Fruit fly (Drosophila melanogaster): ENCODE data around the gene CG6785.

CG6785 gene

DNA sequence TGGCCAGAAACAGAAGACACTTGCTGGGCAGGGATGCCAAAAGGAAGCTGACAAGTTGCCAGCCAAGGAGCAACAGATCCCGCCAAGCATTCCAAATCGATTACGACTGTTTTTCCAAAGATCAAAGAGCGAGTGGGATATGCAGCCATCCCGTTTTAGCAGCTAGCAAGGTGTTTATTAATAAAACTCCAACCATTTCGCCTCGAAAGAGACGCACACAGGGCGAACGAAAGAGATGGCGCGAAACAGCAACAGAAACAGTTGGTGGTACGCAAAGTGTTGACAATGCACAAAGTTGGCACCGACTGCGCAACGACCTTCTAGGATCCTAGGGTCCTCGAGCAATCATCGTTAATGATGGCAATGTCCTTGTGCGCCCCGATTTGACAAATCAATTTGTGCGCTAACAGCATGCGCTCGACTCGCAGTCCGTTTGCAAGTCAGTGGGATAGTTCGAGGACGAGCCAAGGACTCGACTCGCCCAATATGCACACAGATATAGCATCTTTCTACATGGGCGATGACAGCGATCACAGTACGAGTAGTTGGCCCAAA is 34.9 kb upstream of the CG6785 start:
- TF ChIP-seq Blimp-1 (GFP tag; optimal IDR thresholded peaks at IDR 0.05) (no peak), CG4318 (GFP tag; optimal IDR thresholded peaks at IDR 0.05) (no peak), CG11294 (GFP tag; IDR thresholded peaks at IDR 0.05) (no peak)

dm6 chr2L:12078695-12079094 is 33.7 kb upstream of the CG6785 start:
- no peak for TF ChIP-seq CG8632 (GFP tag; optimal IDR thresholded peaks at IDR 0.05)
- TF ChIP-seq svp (GFP tag) = peak; percentile 61

DNA sequence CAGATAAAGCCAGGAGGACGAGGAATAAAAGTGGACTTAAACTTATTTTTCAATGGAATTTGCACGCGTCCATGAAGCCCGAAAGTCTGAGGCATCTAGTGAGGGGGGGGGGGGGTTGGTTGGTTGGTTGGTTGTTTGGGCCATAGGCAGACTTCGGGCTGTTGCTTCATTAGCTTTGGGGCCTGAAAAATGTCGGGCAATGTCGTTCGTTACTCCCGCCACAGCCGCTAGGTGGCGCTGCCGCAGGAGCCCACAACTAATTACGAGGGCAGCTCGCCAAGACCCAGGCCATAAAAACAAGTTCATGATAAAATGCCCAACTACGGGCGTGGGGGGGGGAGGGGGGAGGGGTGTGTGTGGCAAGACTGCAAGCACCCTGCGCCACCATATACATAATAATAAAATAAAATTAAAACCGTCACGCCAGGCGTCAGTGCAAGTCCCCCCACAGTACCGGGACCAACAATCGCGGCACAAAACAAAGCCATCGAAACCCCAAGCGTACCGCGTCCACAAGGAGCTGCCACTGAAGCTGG is 33.2 kb upstream of the CG6785 start:
- TF ChIP-seq lz (GFP tag; optimal IDR thresholded peaks at IDR 0.05) (no peak), ss (GFP tag; optimal IDR thresholded peaks at IDR 0.05) (peak; percentile 1 to 30)

DNA sequence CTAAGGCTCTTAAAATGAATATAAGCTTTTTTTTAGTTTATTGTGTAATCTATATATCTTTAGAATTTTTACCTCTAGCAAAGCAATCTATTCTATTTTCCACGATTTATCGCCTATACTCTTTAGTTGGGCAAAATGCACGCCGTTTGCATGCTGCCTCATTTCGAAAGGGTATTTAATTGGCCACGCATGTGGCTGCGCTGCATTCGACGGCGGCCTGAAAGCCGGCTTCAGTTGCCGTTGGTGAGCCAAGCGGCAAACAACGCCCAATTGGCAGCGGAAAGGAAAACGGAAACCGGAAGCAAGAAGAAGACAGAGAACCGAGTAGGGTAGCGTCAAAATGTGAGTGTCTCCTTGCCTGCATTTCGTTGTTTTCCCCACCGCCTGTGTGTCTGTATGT is 30.9 kb upstream of the CG6785 start, which contains the start of gene CG14947:
Gene CG14947, plus strand, starts transcription at position 251 of the 400 bp plus-strand sequence.
- TF ChIP-seq OdsH (GFP tag; optimal IDR thresholded peaks at IDR 0.05) (peak; percentile 36), CG32006 (GFP tag; optimal IDR thresholded peaks at IDR 0.05) (peak; percentile 37), CG9139 (GFP tag; optimal IDR thresholded peaks at IDR 0.05) (peak; percentile 20), CG6276 (GFP tag; optimal IDR thresholded peaks at IDR 0.05) (no peak), Ets96B (tag; optimal IDR thresholded peaks at IDR 0.05) (no peak), Eip78C (GFP tag) (peak; percentile 75), CG4318 (GFP tag; optimal IDR thresholded peaks at IDR 0.05) (no peak), Hr39 (GFP tag; optimal IDR thresholded peaks at IDR 0.05) (peak; percentile 22), Eip75B (GFP tag; optimal IDR thresholded peaks at IDR 0.05) (peak; percentile 34), CG6808 (GFP tag; optimal IDR thresholded peaks at IDR 0.05) (peak; percentile 23), dac (GFP tag; optimal IDR thresholded peaks at IDR 0.05) (no peak), svp (GFP tag) (no peak), net (GFP tag; optimal IDR thresholded peaks at IDR 0.05) (peak; percentile 10), CG10631 (GFP tag; optimal IDR thresholded peaks at IDR 0.05) (no peak), acj6 (GFP tag; optimal IDR thresholded peaks at IDR 0.05) (no peak), Eip93F (GFP tag; optimal IDR thresholded peaks at IDR 0.05) (no peak), achi (GFP tag; optimal IDR thresholded peaks at IDR 0.05) (peak; percentile 15), Hr4 (GFP tag; optimal IDR thresholded peaks at IDR 0.05) (peak; percentile 47), Ets21C (GFP tag; optimal IDR thresholded peaks at IDR 0.05) (no peak), Smox (GFP tag; optimal IDR thresholded peaks at IDR 0.05) (peak; percentile 15), CG11902 (GFP tag; optimal IDR thresholded peaks at IDR 0.05) (no peak), CG3919 (GFP tag; optimal IDR thresholded peaks at IDR 0.05) (peak; percentile 2), fd59A (GFP tag; optimal IDR thresholded peaks at IDR 0.05) (no peak), Hr38 (GFP tag; optimal IDR thresholded peaks at IDR 0.05) (no peak), Lpt (GFP tag; optimal IDR thresholded peaks at IDR 0.05) (no peak), CG6163 (GFP tag; IDR thresholded peaks at IDR 0.05) (no peak; the same call in 2 of the 3 replicates), lz (GFP tag; optimal IDR thresholded peaks at IDR 0.05) (peak; percentile 5), CG16779 (tag; optimal IDR thresholded peaks at IDR 0.05) (no peak), eg (GFP tag; IDR thresholded peaks at IDR 0.05) (0 out of 3 replicates have a peak, but pooled peaks have one; percentile 29), CG6792 (GFP tag; optimal IDR thresholded peaks at IDR 0.05) (peak; percentile 10), pdm3 (GFP tag; optimal IDR thresholded peaks at IDR 0.05) (peak; percentile 41), CG31627 (GFP tag; optimal IDR thresholded peaks at IDR 0.05) (peak; percentile 16), Sox15 (GFP tag; optimal IDR thresholded peaks at IDR 0.05) (no peak), dsx (GFP tag; optimal IDR thresholded peaks at IDR 0.05; ENCODE audit: poor library complexity, severe bottlenecking) (no peak), Sox14 (GFP tag; optimal IDR thresholded peaks at IDR 0.05) (no peak), CG8319 (GFP tag; optimal IDR thresholded peaks at IDR 0.05) (no peak), CG34406 (GFP tag; optimal IDR thresholded peaks at IDR 0.05) (peak; percentile 4), esn (GFP tag; optimal IDR thresholded peaks at IDR 0.05) (peak; percentile 26), Blimp-1 (GFP tag; optimal IDR thresholded peaks at IDR 0.05) (no peak), vri (GFP tag; optimal IDR thresholded peaks at IDR 0.05) (no peak), CG6854 (GFP tag; optimal IDR thresholded peaks at IDR 0.05) (no peak), CG8119 (GFP tag; IDR thresholded peaks at IDR 0.05) (0 out of 3 replicates have a peak, but pooled peaks have one; percentile 37)

All from whole organism, prepupa.